Fruit fly (Drosophila melanogaster) S2 (cell line): ENCODE results near the gene CG11322.

ENCODE experiments used
- CG8478 ChIP-seq: fragments of >200 bp; optimal IDR thresholded peaks from 2 replicates; lab custom pipeline; 2018
- CTCF ChIP-seq, 2 experiments: fragments of >200 bp; optimal IDR thresholded peaks; 2 replicates each; lab custom pipeline; 2018

DNA sequence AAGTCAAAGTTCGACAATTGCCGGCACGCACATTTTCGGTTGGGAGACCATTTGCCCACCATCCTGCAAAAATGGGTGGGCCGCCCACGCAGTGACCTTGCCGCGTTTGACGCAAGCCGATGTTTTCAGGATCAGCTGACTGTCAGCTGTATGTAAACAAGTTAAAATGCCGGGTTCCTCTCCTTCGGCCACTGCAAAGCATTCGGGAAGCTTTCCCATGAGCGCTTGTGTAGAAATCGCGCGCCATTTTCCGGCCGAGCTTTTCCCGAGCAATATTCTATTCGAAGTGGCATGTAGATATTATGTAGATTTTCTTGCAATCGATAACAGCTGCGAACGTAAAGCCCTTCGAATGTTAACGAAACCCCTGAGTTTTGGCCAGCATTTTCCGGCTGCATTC lies 14.2 kb upstream of the CG11322 start, which contains the start of gene CG17378:
- TF ChIP-seq CG8478 (lab: Kevin White, UChicago) = no peak
- no peak for TF ChIP-seq CTCF (optimal IDR thresholded peaks at IDR 0.05; lab: Kevin White, UChicago)
